Fruit fly (Drosophila melanogaster) whole organism, embryonic: ENCODE data around the gene CG1463.

ENCODE experiments used
- BtbVII ChIP-seq: fragments of 200-800 bp; sonication (Bioruptor generic); optimal IDR thresholded peaks from 3 replicates; lab custom pipeline; 2017; ENCODE audit warnings: missing biosample characterization, mild to moderate bottlenecking, missing genetic modification characterization
- CG10959 ChIP-seq: fragments of 200-800 bp; sonication (Bioruptor generic); IDR thresholded peaks from 2 replicates; pipeline ENCODE4 v1.3.6; 2022; ENCODE audit warnings: missing biosample characterization, missing genetic modification characterization
- CG12391 ChIP-seq: fragments of 200-800 bp; sonication (Bioruptor generic); optimal IDR thresholded peaks from 3 replicates; lab custom pipeline; 2018; ENCODE audit warnings: missing biosample characterization, mild to moderate bottlenecking, missing genetic modification characterization, moderate library complexity
- CG12769 ChIP-seq: fragments of 200-800 bp; sonication (Bioruptor generic); optimal IDR thresholded peaks from 2 replicates; lab custom pipeline; 2019; ENCODE audit warnings: missing biosample characterization, mild to moderate bottlenecking, missing genetic modification characterization, moderate library complexity
- CG12942 ChIP-seq: fragments of 200-800 bp; sonication (Bioruptor generic); optimal IDR thresholded peaks from 3 replicates; lab custom pipeline; 2016; ENCODE audit warnings: missing biosample characterization, missing genetic modification characterization
- CG14014 ChIP-seq: fragments of 200-800 bp; sonication (Bioruptor generic); IDR thresholded peaks from 2 replicates; pipeline ENCODE4 v1.3.6; 2022; ENCODE audit warnings: missing biosample characterization, missing genetic modification characterization
- CG15073 ChIP-seq: fragments of 200-800 bp; sonication (Bioruptor generic); optimal IDR thresholded peaks from 2 replicates; lab custom pipeline; 2016; ENCODE audit warnings: missing biosample characterization, missing genetic modification characterization
- CG16863 ChIP-seq: fragments of 200-800 bp; sonication (Bioruptor generic); optimal IDR thresholded peaks from 3 replicates; lab custom pipeline; 2016; ENCODE audit warnings: missing biosample characterization, missing genetic modification characterization
- CG1832 ChIP-seq: fragments of 200-800 bp; sonication (Bioruptor generic); optimal IDR thresholded peaks from 2 replicates; lab custom pipeline; 2017; ENCODE audit warnings: missing biosample characterization, mild to moderate bottlenecking, missing genetic modification characterization, inconsistent platforms
- CG18599 ChIP-seq: fragments of 200-800 bp; sonication (Bioruptor generic); optimal IDR thresholded peaks from 3 replicates; lab custom pipeline; 2017; ENCODE audit warnings: missing biosample characterization, missing genetic modification characterization, mild to moderate bottlenecking, moderate library complexity, missing genetic modification reagents
- CG18764 ChIP-seq: fragments of 200-800 bp; sonication (Bioruptor generic); optimal IDR thresholded peaks from 3 replicates; lab custom pipeline; 2016; ENCODE audit warnings: missing biosample characterization, missing genetic modification characterization
- CG2120 ChIP-seq: fragments of 200-800 bp; sonication (Bioruptor generic); optimal IDR thresholded peaks from 3 replicates; lab custom pipeline; 2016; ENCODE audit warnings: missing biosample characterization, missing genetic modification characterization
- CG2129 ChIP-seq: fragments of 200-800 bp; sonication (Bioruptor generic); IDR thresholded peaks from 2 replicates; pipeline ENCODE4 v1.3.6; 2022; ENCODE audit warnings: missing biosample characterization, missing genetic modification characterization; ENCODE audit not compliant: partially characterized antibody
- CG30020 ChIP-seq: fragments of 200-800 bp; optimal IDR thresholded peaks from 2 replicates; lab custom pipeline; 2019; ENCODE audit warnings: missing biosample characterization, mild to moderate bottlenecking, missing genetic modification characterization, moderate library complexity
- CG42726 ChIP-seq: fragments of 200-800 bp; sonication (Bioruptor generic); IDR thresholded peaks from 2 replicates; pipeline ENCODE4 v1.3.6; 2022; ENCODE audit warnings: missing biosample characterization, missing genetic modification characterization; ENCODE audit not compliant: partially characterized antibody
- CG4360 ChIP-seq: fragments of 200-800 bp; sonication (Bioruptor generic); IDR thresholded peaks from 2 replicates; pipeline ENCODE4 v1.3.6; 2022; ENCODE audit warnings: missing biosample characterization, missing genetic modification characterization
- CG43689 ChIP-seq: fragments of 200-800 bp; sonication (Bioruptor generic); IDR thresholded peaks from 2 replicates; pipeline ENCODE4 v1.3.6; 2022; ENCODE audit warnings: missing biosample characterization, missing genetic modification characterization
- CG8359 ChIP-seq: fragments of 200-800 bp; sonication (Bioruptor generic); optimal IDR thresholded peaks from 2 replicates; lab custom pipeline; 2017; ENCODE audit warnings: missing biosample characterization, mild to moderate bottlenecking, missing genetic modification characterization, borderline replicate concordance
- CG8478 ChIP-seq: fragments of >200 bp; optimal IDR thresholded peaks from 2 replicates; lab custom pipeline; 2018
- CG8765 ChIP-seq: fragments of 200-800 bp; sonication (Bioruptor generic); IDR thresholded peaks from 2 replicates; pipeline ENCODE4 v1.3.6; 2022; ENCODE audit warnings: missing biosample characterization, missing genetic modification characterization
- CG9437 ChIP-seq: fragments of 200-800 bp; sonication (Bioruptor generic); optimal IDR thresholded peaks from 2 replicates; lab custom pipeline; 2018; ENCODE audit warnings: missing biosample characterization, mild to moderate bottlenecking, missing genetic modification characterization
- Eip74EF ChIP-seq, 2 experiments: fragments of 200-800 bp in 1 of 2; fragments of >200 bp in 1 of 2; sonication (Bioruptor generic) in 1 of 2; optimal IDR thresholded peaks; 2 replicates each; lab custom pipeline; 2017 to 2019; ENCODE audit warnings: missing biosample characterization in 2 of 2, missing genetic modification characterization in 2 of 2, mild to moderate bottlenecking in 1 of 2, moderate library complexity in 1 of 2
- H2.0 ChIP-seq: fragments of 200-800 bp; sonication (Bioruptor generic); IDR thresholded peaks from 2 replicates; pipeline ENCODE4 v1.3.6; 2022; ENCODE audit warnings: missing biosample characterization, missing genetic modification characterization
- Lim3 ChIP-seq: fragments of 200-800 bp; sonication (Bioruptor generic); IDR thresholded peaks from 2 replicates; pipeline ENCODE4 v1.3.6; 2022; ENCODE audit warnings: missing biosample characterization, missing genetic modification characterization
- MTF-1 ChIP-seq: fragments of 200-800 bp; sonication (Bioruptor generic); optimal IDR thresholded peaks from 2 replicates; lab custom pipeline; 2018; ENCODE audit warnings: missing biosample characterization, mild to moderate bottlenecking, missing genetic modification characterization, borderline replicate concordance
- Meics ChIP-seq: fragments of 200-800 bp; sonication (Bioruptor generic); optimal IDR thresholded peaks from 2 replicates; lab custom pipeline; 2017; ENCODE audit warnings: missing biosample characterization, mild to moderate bottlenecking, missing genetic modification characterization
- Mrtf ChIP-seq: fragments of 200-800 bp; sonication (Bioruptor generic); IDR thresholded peaks from 3 replicates; pipeline ENCODE4 v1.3.6; 2022; ENCODE audit warnings: missing biosample characterization, missing genetic modification characterization
- Neu2 ChIP-seq: fragments of 200-800 bp; sonication (Bioruptor generic); optimal IDR thresholded peaks from 3 replicates; lab custom pipeline; 2016; ENCODE audit warnings: missing biosample characterization, missing genetic modification characterization, borderline replicate concordance
- Ravus ChIP-seq: fragments of 200-800 bp; sonication (Bioruptor generic); IDR thresholded peaks from 2 replicates; pipeline ENCODE4 v1.3.6; 2022; ENCODE audit warnings: missing biosample characterization, missing genetic modification characterization
- Rfx ChIP-seq: fragments of 200-800 bp; sonication (Bioruptor generic); IDR thresholded peaks from 2 replicates; pipeline ENCODE4 v1.3.6; 2022; ENCODE audit warnings: missing biosample characterization, missing genetic modification characterization
- Side ChIP-seq: fragments of 200-800 bp; sonication (Bioruptor generic); optimal IDR thresholded peaks from 2 replicates; lab custom pipeline; 2016; ENCODE audit warnings: missing biosample characterization, missing genetic modification characterization
- Six4 ChIP-seq: fragments of 200-800 bp; sonication (Bioruptor generic); optimal IDR thresholded peaks from 2 replicates; lab custom pipeline; 2016; ENCODE audit warnings: missing biosample characterization, missing genetic modification characterization
- Sry-δ ChIP-seq: fragments of 200-800 bp; sonication (Bioruptor generic); optimal IDR thresholded peaks from 2 replicates; lab custom pipeline; 2016; ENCODE audit warnings: missing biosample characterization, missing genetic modification characterization
- ase ChIP-seq: fragments of 200-800 bp; sonication (Bioruptor generic); IDR thresholded peaks from 3 replicates; pipeline ENCODE4 v1.3.6; 2022; ENCODE audit warnings: missing biosample characterization, missing genetic modification characterization
- ash1 ChIP-seq: fragments of 200-800 bp; sonication (Bioruptor generic); optimal IDR thresholded peaks from 2 replicates; lab custom pipeline; 2018; ENCODE audit warnings: missing biosample characterization, mild to moderate bottlenecking, missing genetic modification characterization
- chif ChIP-seq, 2 experiments: fragments of 200-800 bp; sonication (Bioruptor generic); optimal IDR thresholded peaks; 3 replicates each; lab custom pipeline; 2016; ENCODE audit warnings: missing biosample characterization in 2 of 2, missing genetic modification characterization in 2 of 2
- chm ChIP-seq: fragments of 200-800 bp; sonication (Bioruptor generic); IDR thresholded peaks from 2 replicates; pipeline ENCODE4 v1.3.6; 2022; ENCODE audit warnings: missing biosample characterization, missing genetic modification characterization
- chn ChIP-seq: fragments of 200-800 bp; sonication (Bioruptor generic); optimal IDR thresholded peaks from 2 replicates; lab custom pipeline; 2016; ENCODE audit warnings: missing biosample characterization, missing genetic modification characterization
- ci ChIP-seq: fragments of 200-800 bp; sonication (Bioruptor generic); IDR thresholded peaks from 3 replicates; pipeline ENCODE4 v1.3.6; 2022; ENCODE audit warnings: missing biosample characterization, missing genetic modification characterization
- crc ChIP-seq: fragments of 200-800 bp; sonication (Bioruptor generic); optimal IDR thresholded peaks from 2 replicates; lab custom pipeline; 2016; ENCODE audit warnings: missing biosample characterization, missing genetic modification characterization
- dati ChIP-seq: fragments of 200-800 bp; sonication (Bioruptor generic); IDR thresholded peaks from 2 replicates; pipeline ENCODE4 v1.3.6; 2022; ENCODE audit warnings: missing biosample characterization, missing genetic modification characterization
- dmrt11E ChIP-seq: fragments of 200-800 bp; sonication (Bioruptor generic); optimal IDR thresholded peaks from 3 replicates; lab custom pipeline; 2018; ENCODE audit warnings: missing biosample characterization, mild to moderate bottlenecking, missing genetic modification characterization, moderate library complexity
- gfzf ChIP-seq: fragments of 200-800 bp; sonication (Bioruptor generic); optimal IDR thresholded peaks from 2 replicates; lab custom pipeline; 2016; ENCODE audit warnings: missing biosample characterization, mild to moderate bottlenecking, missing genetic modification characterization, moderate library complexity
- klu ChIP-seq: fragments of 200-800 bp; sonication (Bioruptor generic); IDR thresholded peaks from 2 replicates; pipeline ENCODE4 v1.3.6; 2022; ENCODE audit warnings: missing biosample characterization, missing genetic modification characterization
- lilli ChIP-seq: fragments of 200-800 bp; sonication (Bioruptor generic); optimal IDR thresholded peaks from 3 replicates; lab custom pipeline; 2016; ENCODE audit warnings: missing biosample characterization, missing genetic modification characterization
- odd ChIP-seq: fragments of 200-800 bp; sonication (Bioruptor generic); optimal IDR thresholded peaks from 2 replicates; lab custom pipeline; 2017; ENCODE audit warnings: missing biosample characterization, mild to moderate bottlenecking, missing genetic modification characterization
- pan ChIP-seq, 4 experiments: fragments of >200 bp in 3 of 4; fragments of 200-800 bp in 1 of 4; sonication (Bioruptor generic) in 1 of 4; optimal IDR thresholded peaks in 3 of 4; IDR thresholded peaks in 1 of 4; 2 replicates each; pipeline versions ENCODE4 v1.3.6 to Lab custom; 2017 to 2022; ENCODE audit warnings: missing biosample characterization in 2 of 4, missing genetic modification characterization in 2 of 4, mixed read lengths in 1 of 4
- psq ChIP-seq: fragments of 200-800 bp; sonication (Bioruptor generic); optimal IDR thresholded peaks from 2 replicates; lab custom pipeline; 2017; ENCODE audit warnings: missing biosample characterization, missing genetic modification characterization
- sima ChIP-seq: fragments of 200-800 bp; sonication (Bioruptor generic); optimal IDR thresholded peaks from 2 replicates; lab custom pipeline; 2016; ENCODE audit warnings: missing biosample characterization, missing genetic modification characterization
- so ChIP-seq: fragments of 200-800 bp; sonication (Bioruptor generic); IDR thresholded peaks from 3 replicates; pipeline ENCODE4 v1.3.6; 2022; ENCODE audit warnings: missing biosample characterization, missing genetic modification characterization
- zf30C ChIP-seq: fragments of 200-800 bp; sonication (Bioruptor generic); optimal IDR thresholded peaks from 3 replicates; lab custom pipeline; 2018; ENCODE audit warnings: missing biosample characterization, mild to moderate bottlenecking, missing genetic modification characterization

The CG1463 gene

DNA sequence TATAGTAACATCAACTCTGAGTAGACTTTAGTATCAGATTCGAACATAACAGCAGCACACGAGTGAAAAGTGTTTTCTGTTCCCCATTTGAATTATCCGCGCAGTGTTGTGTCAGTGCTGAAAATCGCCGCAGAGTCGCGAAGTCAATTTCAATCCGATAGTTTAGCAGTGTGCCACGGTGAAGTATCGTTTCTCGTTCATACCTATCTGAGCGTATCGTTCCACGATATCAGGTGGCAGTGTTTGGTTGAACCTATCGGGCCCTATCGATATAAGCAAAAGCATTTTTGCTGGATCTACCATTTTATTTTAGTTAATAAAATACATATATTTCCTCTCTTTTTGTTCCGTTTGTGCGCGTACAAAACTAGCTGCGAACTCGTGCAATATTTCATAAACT, 42.1 kb upstream of the CG1463 start, which contains the start of gene CkIalpha:
Gene CkIalpha (plus strand): TSS at position 53 of the 400 bp plus-strand sequence.
- TF ChIP-seq CG43689 (GFP tag; lab: Robert Waterston, UW): no peak
- TF ChIP-seq CG42726: peak; percentile 99
- no peak for TF ChIP-seq Ravus
- TF ChIP-seq Meics (GFP tag; lab: Kevin White, UChicago): peak; percentile 0
- TF ChIP-seq dmrt11E (tag; lab: Kevin White, UChicago): peak; percentile 25
- no peak for TF ChIP-seq pan (optimal IDR thresholded peaks at IDR 0.05; lab: Kevin White, UChicago)
- peak in 1 of 2 experiments; percentile 16 for TF ChIP-seq pan (GFP tag; optimal IDR thresholded peaks at IDR 0.05 in 1 of 2, IDR thresholded peaks at IDR 0.05 in 1 of 2)
- TF ChIP-seq psq: no peak
- TF ChIP-seq CG30020: peak; percentile 38
- 0 out of 2 replicates have a peak, but pooled peaks have one; percentile 23 for TF ChIP-seq CG8765 (GFP tag; lab: Robert Waterston, UW)
- TF ChIP-seq Mrtf: no peak
- peak; percentile 34 for TF ChIP-seq ash1 (GFP tag; lab: Kevin White, UChicago)
- TF ChIP-seq CG2120 (GFP tag; lab: Kevin White, UChicago): peak; percentile 85
- TF ChIP-seq CG12391 (tag; lab: Kevin White, UChicago): peak; percentile 61
- TF ChIP-seq CG12769 (tag; lab: Kevin White, UChicago): no peak
- TF ChIP-seq CG8359 (GFP tag; lab: Kevin White, UChicago): no peak
- peak; percentile 51 for TF ChIP-seq CG18599 (GFP tag; lab: Kevin White, UChicago)
- no peak for TF ChIP-seq crc (GFP tag; lab: Kevin White, UChicago)
- TF ChIP-seq CG8478 (lab: Kevin White, UChicago): no peak
- TF ChIP-seq Neu2: no peak
- TF ChIP-seq CG14014 (GFP tag; lab: Robert Waterston, UW): peak; percentile 29; the same call in 1 of the 2 replicates
- TF ChIP-seq CG15073: no peak
- peak; percentile 77 for TF ChIP-seq lilli (GFP tag; lab: Kevin White, UChicago)
- peak; percentile 38 for TF ChIP-seq zf30C (GFP tag; lab: Kevin White, UChicago)
- peak; percentile 59 for TF ChIP-seq CG16863 (GFP tag; lab: Kevin White, UChicago)
- TF ChIP-seq gfzf (GFP tag; lab: Kevin White, UChicago): peak; percentile 40
- peak; percentile 36 for TF ChIP-seq Six4 (GFP tag; lab: Kevin White, UChicago)
- peak; percentile 15 for TF ChIP-seq Side
- TF ChIP-seq CG9437 (GFP tag; lab: Kevin White, UChicago): no peak
- TF ChIP-seq ci (GFP tag; lab: Robert Waterston, UW): peak; percentile 74
- TF ChIP-seq MTF-1 (GFP tag; lab: Kevin White, UChicago): no peak
- peak; percentile 96 for TF ChIP-seq CG2129 (GFP tag; lab: Robert Waterston, UW)
- TF ChIP-seq klu (GFP tag; lab: Robert Waterston, UW): no peak
- TF ChIP-seq Sry-δ (GFP tag; lab: Kevin White, UChicago): peak; percentile 98
- TF ChIP-seq Eip74EF (GFP tag; optimal IDR thresholded peaks at IDR 0.05; lab: Kevin White, UChicago): no peak
- no peak for TF ChIP-seq dati (GFP tag; lab: Robert Waterston, UW)
- TF ChIP-seq sima (GFP tag; lab: Kevin White, UChicago): no peak
- TF ChIP-seq CG12942 (GFP tag; lab: Kevin White, UChicago): peak; percentile 4
- TF ChIP-seq CG1832: no peak
- no peak for TF ChIP-seq Lim3 (GFP tag; lab: Robert Waterston, UW)
- TF ChIP-seq H2.0: peak; percentile 48
- peak in 1 of 2 experiments; percentile 14 for TF ChIP-seq chif (GFP tag; optimal IDR thresholded peaks at IDR 0.05; lab: Kevin White, UChicago)
- peak; percentile 15 for TF ChIP-seq CG18764
- TF ChIP-seq chm: no peak
- peak; percentile 83 for TF ChIP-seq Rfx (GFP tag; lab: Robert Waterston, UW)
- no peak for TF ChIP-seq BtbVII
- no peak for TF ChIP-seq CG10959 (GFP tag; lab: Robert Waterston, UW)
- no peak for TF ChIP-seq odd (GFP tag; lab: Kevin White, UChicago)
- peak; percentile 27; the same call in 1 of the 2 replicates for TF ChIP-seq CG4360 (GFP tag; lab: Robert Waterston, UW)
- TF ChIP-seq chn (GFP tag; lab: Kevin White, UChicago): peak; percentile 50
- TF ChIP-seq ase: no peak
- 0 out of 3 replicates have a peak, but pooled peaks have one; percentile 36 for TF ChIP-seq so (GFP tag; lab: Robert Waterston, UW)
